Worm (Caenorhabditis elegans) whole organism, L4 larva: ENCODE data around the gene galt-1.

ENCODE experiments used
- F26F4.8 ChIP-seq: fragments of 200-800 bp; sonication (Bioruptor generic); conservative IDR thresholded peaks from 2 replicates; pipeline ENCODE4 v1.3.6; 2022; ENCODE audit warnings: missing genetic modification characterization, missing compliant biosample characterization
- F37D6.2 ChIP-seq: sonication (generic microtip); optimal IDR thresholded peaks from 2 replicates; lab custom pipeline; 2016; ENCODE audit warnings: mild to moderate bottlenecking, missing genetic modification characterization, missing compliant biosample characterization
- F44E2.7 ChIP-seq: fragments of 200-800 bp; sonication (Bioruptor generic); IDR thresholded peaks from 2 replicates; pipeline ENCODE4 v2.1.2; 2022; ENCODE audit warnings: missing genetic modification characterization, missing compliant biosample characterization
- F49E8.2 ChIP-seq: sonication (generic microtip); optimal IDR thresholded peaks from 2 replicates; lab custom pipeline; 2016; ENCODE audit warnings: missing compliant biosample characterization, mild to moderate bottlenecking, missing genetic modification characterization, borderline replicate concordance
- R02D3.7 ChIP-seq: fragments of 150-350 bp; sonication (generic microtip); optimal IDR thresholded peaks from 3 replicates; lab custom pipeline; 2014; ENCODE audit warnings: missing biosample characterization, missing genetic modification characterization
- ZK546.5 ChIP-seq, 2 experiments: sonication (generic microtip); optimal IDR thresholded peaks; 2 replicates each; lab custom pipeline; 2017; ENCODE audit warnings: missing biosample characterization in 2 of 2, missing genetic modification characterization in 2 of 2
- ama-1 ChIP-seq: fragments of 150-350 bp; optimal IDR thresholded peaks from 2 replicates; lab custom pipeline; 2014; ENCODE audit warnings: inconsistent platforms, mixed read lengths
- arid-1 ChIP-seq: fragments of 200-800 bp; sonication (Bioruptor generic); conservative IDR thresholded peaks from 2 replicates; pipeline ENCODE4 v1.3.6; 2022; ENCODE audit warnings: missing genetic modification reagents, missing genetic modification characterization, missing compliant biosample characterization
- attf-4 ChIP-seq: sonication (generic microtip); optimal IDR thresholded peaks from 3 replicates; lab custom pipeline; 2017; ENCODE audit warnings: missing biosample characterization, missing genetic modification characterization
- ceh-32 ChIP-seq: sonication (generic microtip); optimal IDR thresholded peaks from 2 replicates; lab custom pipeline; 2016; ENCODE audit warnings: mild to moderate bottlenecking, missing genetic modification characterization, missing compliant biosample characterization; ENCODE audit not compliant: poor library complexity
- ceh-44 ChIP-seq: fragments of 200-800 bp; sonication (Bioruptor generic); IDR thresholded peaks from 2 replicates; pipeline ENCODE4 v1.3.6; 2022; ENCODE audit warnings: missing genetic modification reagents, missing genetic modification characterization, missing compliant biosample characterization
- ces-1 ChIP-seq: fragments of 150-350 bp; sonication (generic microtip); optimal IDR thresholded peaks from 4 replicates; lab custom pipeline; 2014; ENCODE audit warnings: missing biosample characterization, missing genetic modification reagents, missing genetic modification characterization
- cey-2 ChIP-seq: sonication (generic microtip); optimal IDR thresholded peaks from 3 replicates; lab custom pipeline; 2017; ENCODE audit warnings: missing genetic modification characterization, mild to moderate bottlenecking, missing compliant biosample characterization, antibody characterized with exemption, borderline replicate concordance; ENCODE audit not compliant: insufficient read depth
- daf-12 ChIP-seq: fragments of 150-350 bp; optimal IDR thresholded peaks from 2 replicates; lab custom pipeline; 2014; ENCODE audit warnings: missing biosample characterization, missing genetic modification reagents, missing genetic modification characterization
- daf-16 ChIP-seq, 3 experiments: sonication (generic microtip); optimal IDR thresholded peaks; 2 replicates each; lab custom pipeline; 2016 to 2017; ENCODE audit warnings: missing genetic modification characterization in 3 of 3, missing genetic modification reagents in 3 of 3, mild to moderate bottlenecking in 2 of 3, missing compliant biosample characterization in 2 of 3, missing biosample characterization in 1 of 3, moderate library complexity in 1 of 3
- daf-19 ChIP-seq: fragments of 200-800 bp; sonication (Bioruptor generic); conservative IDR thresholded peaks from 2 replicates; pipeline ENCODE4 v1.3.6; 2022; ENCODE audit warnings: missing genetic modification characterization, missing compliant biosample characterization
- dmd-6 ChIP-seq: fragments of 200-800 bp; sonication (Bioruptor generic); IDR thresholded peaks from 2 replicates; pipeline ENCODE4 v1.3.6; 2022; ENCODE audit warnings: missing genetic modification reagents, missing genetic modification characterization, missing compliant biosample characterization
- dmd-8 ChIP-seq: fragments of 200-800 bp; sonication (Bioruptor generic); IDR thresholded peaks from 2 replicates; pipeline ENCODE4 v1.3.6; 2022; ENCODE audit warnings: missing genetic modification characterization, missing compliant biosample characterization
- dmd-9 ChIP-seq: fragments of 200-800 bp; sonication (Bioruptor generic); IDR thresholded peaks from 2 replicates; pipeline ENCODE4 v1.3.6; 2022; ENCODE audit warnings: missing genetic modification reagents, missing genetic modification characterization, missing compliant biosample characterization
- dpl-1 ChIP-seq: fragments of 150-350 bp; optimal IDR thresholded peaks from 2 replicates; lab custom pipeline; 2014; ENCODE audit warnings: missing biosample characterization, missing genetic modification reagents, missing genetic modification characterization
- egl-27 ChIP-seq: sonication (generic microtip); optimal IDR thresholded peaks from 3 replicates; lab custom pipeline; 2017; ENCODE audit warnings: missing biosample characterization, missing genetic modification reagents, missing genetic modification characterization
- egl-43 ChIP-seq: fragments of 200-800 bp; sonication (Bioruptor generic); IDR thresholded peaks from 2 replicates; pipeline ENCODE4 v1.3.6; 2022; ENCODE audit warnings: missing genetic modification reagents, missing genetic modification characterization, missing compliant biosample characterization
- fkh-10 ChIP-seq: fragments of 150-350 bp; optimal IDR thresholded peaks from 2 replicates; lab custom pipeline; 2014; ENCODE audit warnings: missing biosample characterization, missing genetic modification reagents, missing genetic modification characterization
- fos-1 ChIP-seq: fragments of 150-350 bp; optimal IDR thresholded peaks from 2 replicates; lab custom pipeline; 2014; ENCODE audit warnings: missing biosample characterization, missing genetic modification characterization
- hif-1 ChIP-seq, 2 experiments: sonication (generic microtip); optimal IDR thresholded peaks; 2 replicates each; lab custom pipeline; 2016 to 2017; ENCODE audit warnings: missing compliant biosample characterization in 2 of 2, missing genetic modification characterization in 2 of 2, missing genetic modification reagents in 2 of 2, missing genotype in 2 of 2, mild to moderate bottlenecking in 1 of 2
- hlh-11 ChIP-seq: fragments of 200-800 bp; sonication (Bioruptor generic); optimal IDR thresholded peaks from 2 replicates; lab custom pipeline; 2018; ENCODE audit warnings: mild to moderate bottlenecking, missing genetic modification characterization, missing compliant biosample characterization
- hlh-30 ChIP-seq: sonication (generic microtip); optimal IDR thresholded peaks from 2 replicates; lab custom pipeline; 2017; ENCODE audit warnings: antibody characterized with exemption, mild to moderate bottlenecking, missing genetic modification characterization, missing compliant biosample characterization; ENCODE audit not compliant: insufficient read depth
- hmg-1.1 ChIP-seq: fragments of 200-800 bp; sonication (Bioruptor generic); IDR thresholded peaks from 2 replicates; pipeline ENCODE4 v1.3.6; 2022; ENCODE audit warnings: missing genetic modification reagents, missing genetic modification characterization, missing compliant biosample characterization
- jun-1 ChIP-seq: fragments of 150-350 bp; optimal IDR thresholded peaks from 2 replicates; lab custom pipeline; 2014; ENCODE audit warnings: missing biosample characterization, missing genetic modification reagents, missing genetic modification characterization
- lin-15B ChIP-seq: fragments of 150-350 bp; sonication (generic microtip); optimal IDR thresholded peaks from 3 replicates; lab custom pipeline; 2014; ENCODE audit warnings: missing biosample characterization, missing genetic modification characterization
- lin-29 ChIP-seq: fragments of 200-800 bp; sonication (Bioruptor generic); IDR thresholded peaks from 2 replicates; pipeline ENCODE4 v1.3.6; 2022; ENCODE audit warnings: missing genetic modification reagents, missing genetic modification characterization, missing compliant biosample characterization
- lin-39 ChIP-seq: fragments of 150-350 bp; optimal IDR thresholded peaks from 2 replicates; lab custom pipeline; 2014; ENCODE audit warnings: missing biosample characterization, missing genetic modification reagents, missing genetic modification characterization
- lsy-2 ChIP-seq, 2 experiments: fragments of 150-350 bp in 1 of 2; sonication (generic microtip) in 1 of 2; optimal IDR thresholded peaks; 2 replicates each; lab custom pipeline; 2014 to 2017; ENCODE audit warnings: missing biosample characterization in 2 of 2, missing genetic modification characterization in 2 of 2
- mdt-29 ChIP-seq: fragments of 200-800 bp; sonication (Bioruptor generic); IDR thresholded peaks from 2 replicates; pipeline ENCODE4 v1.3.6; 2022; ENCODE audit warnings: missing genetic modification reagents, missing genetic modification characterization, missing compliant biosample characterization
- mes-2 ChIP-seq: sonication (generic microtip); optimal IDR thresholded peaks from 2 replicates; lab custom pipeline; 2016; ENCODE audit warnings: missing genotype, mild to moderate bottlenecking, missing genetic modification characterization, missing compliant biosample characterization; ENCODE audit not compliant: poor library complexity, severe bottlenecking
- nhr-10 ChIP-seq: fragments of 150-350 bp; optimal IDR thresholded peaks from 2 replicates; lab custom pipeline; 2014; ENCODE audit warnings: missing biosample characterization, missing genetic modification characterization
- nhr-111 ChIP-seq: fragments of 200-800 bp; sonication (Bioruptor generic); optimal IDR thresholded peaks from 2 replicates; lab custom pipeline; 2018; ENCODE audit warnings: mild to moderate bottlenecking, missing genetic modification characterization, missing compliant biosample characterization
- nhr-237 ChIP-seq: sonication (generic microtip); optimal IDR thresholded peaks from 2 replicates; lab custom pipeline; 2017; ENCODE audit warnings: missing biosample characterization, missing genetic modification characterization
- nhr-25 ChIP-seq: sonication (generic microtip); optimal IDR thresholded peaks from 2 replicates; lab custom pipeline; 2017; ENCODE audit warnings: missing genetic modification characterization, mild to moderate bottlenecking, missing compliant biosample characterization, antibody characterized with exemption, moderate library complexity, borderline replicate concordance; ENCODE audit not compliant: insufficient read depth
- nhr-41 ChIP-seq: fragments of 200-800 bp; sonication (Bioruptor generic); IDR thresholded peaks from 2 replicates; pipeline ENCODE4 v1.3.6; 2022; ENCODE audit warnings: missing genetic modification reagents, missing genetic modification characterization, missing compliant biosample characterization
- nhr-42 ChIP-seq: fragments of 200-800 bp; sonication (Bioruptor generic); IDR thresholded peaks from 2 replicates; pipeline ENCODE4 v1.3.6; 2022; ENCODE audit warnings: missing genetic modification characterization, missing compliant biosample characterization
- saeg-2 ChIP-seq: fragments of 200-800 bp; sonication (Bioruptor generic); IDR thresholded peaks from 2 replicates; pipeline ENCODE4 v1.3.6; 2022; ENCODE audit warnings: missing genetic modification reagents, missing genetic modification characterization, missing compliant biosample characterization
- skn-1 ChIP-seq: fragments of 150-350 bp; optimal IDR thresholded peaks from 2 replicates; lab custom pipeline; 2014; ENCODE audit warnings: missing biosample characterization, missing genetic modification characterization
- snpc-4 ChIP-seq: fragments of 150-350 bp; optimal IDR thresholded peaks from 2 replicates; lab custom pipeline; 2014; ENCODE audit warnings: missing biosample characterization, missing genetic modification characterization
- tra-1 ChIP-seq: fragments of 200-800 bp; sonication (Bioruptor generic); IDR thresholded peaks from 2 replicates; pipeline ENCODE4 v1.3.6; 2022; ENCODE audit warnings: missing genetic modification reagents, missing genetic modification characterization, missing compliant biosample characterization
- unc-62 ChIP-seq, 3 experiments: fragments of 150-350 bp in 1 of 3; sonication (generic microtip); optimal IDR thresholded peaks in 2 of 3; peaks in 1 of 3; 1 replicate in 1 of 3; 2 replicates in 2 of 3; lab custom pipeline; 2014 to 2017; ENCODE audit warnings: missing biosample characterization in 3 of 3, missing genetic modification characterization in 3 of 3, missing genetic modification reagents in 3 of 3, missing genotype in 1 of 3
- vab-7 ChIP-seq: fragments of 200-800 bp; sonication (Bioruptor generic); IDR thresholded peaks from 2 replicates; pipeline ENCODE4 v1.3.6; 2022; ENCODE audit warnings: missing genetic modification reagents, missing genetic modification characterization, missing compliant biosample characterization
- zip-11 ChIP-seq: fragments of 200-800 bp; sonication (Bioruptor generic); IDR thresholded peaks from 2 replicates; pipeline ENCODE4 v1.3.6; 2022; ENCODE audit warnings: missing genetic modification characterization, missing compliant biosample characterization
- zip-2 ChIP-seq: fragments of 150-350 bp; optimal IDR thresholded peaks from 2 replicates; lab custom pipeline; 2014; ENCODE audit warnings: missing biosample characterization, missing genetic modification characterization
- ztf-7 ChIP-seq: fragments of 150-350 bp; optimal IDR thresholded peaks from 2 replicates; lab custom pipeline; 2014; ENCODE audit warnings: missing biosample characterization, missing genetic modification characterization

Gene galt-1

ce11 chrV:5939503-5940072, 8.9 kb downstream of the galt-1 start, which contains the start of gene syf-3 (continued):
- TF ChIP-seq R02D3.7 (tag; lab: Kevin White, UChicago) (no peak), snpc-4 (no peak), tra-1 (GFP tag; lab: Robert Waterston, UW) (no peak), nhr-42 (GFP tag; lab: Robert Waterston, UW) (no peak), F37D6.2 (no peak), egl-27 (no peak), F26F4.8 (GFP tag; lab: Robert Waterston, UW) (no peak), hlh-11 (tag; lab: Kevin White, UChicago) (no peak), ztf-7 (peak; percentile 22), ceh-44 (GFP tag; lab: Robert Waterston, UW) (no peak), saeg-2 (no peak), daf-16 (GFP tag; optimal IDR thresholded peaks at IDR 0.05; lab: Kevin White, UChicago) (no peak), daf-16 (tag; optimal IDR thresholded peaks at IDR 0.05; lab: Kevin White, UChicago) (no peak), nhr-10 (tag; lab: Kevin White, UChicago) (no peak), nhr-41 (GFP tag; lab: Robert Waterston, UW) (no peak), fkh-10 (GFP tag; lab: Kevin White, UChicago) (no peak), cey-2 (tag; lab: Kevin White, UChicago) (no peak), daf-19 (GFP tag; lab: Robert Waterston, UW) (no peak), daf-12 (no peak), lin-15B (no peak), hlh-30 (peak; percentile 52), ces-1 (no peak), zip-11 (GFP tag; lab: Robert Waterston, UW) (no peak), jun-1 (tag; lab: Kevin White, UChicago) (no peak), F49E8.2 (tag; lab: Kevin White, UChicago) (no peak), mdt-29 (GFP tag; lab: Robert Waterston, UW) (no peak), dmd-9 (GFP tag; lab: Robert Waterston, UW) (no peak), fos-1 (tag; lab: Kevin White, UChicago) (no peak), hmg-1.1 (GFP tag; lab: Robert Waterston, UW) (no peak), F44E2.7 (GFP tag; lab: Robert Waterston, UW) (no peak), nhr-25 (tag; lab: Kevin White, UChicago) (no peak), vab-7 (GFP tag; lab: Robert Waterston, UW) (no peak), mes-2 (tag; lab: Kevin White, UChicago) (peak; percentile 69), dpl-1 (peak; percentile 98), ZK546.5 (tag; optimal IDR thresholded peaks at IDR 0.05; lab: Kevin White, UChicago) (no peak), ceh-32 (tag; lab: Kevin White, UChicago) (no peak), dmd-6 (GFP tag; lab: Robert Waterston, UW) (no peak), egl-43 (no peak), hif-1 (tag; optimal IDR thresholded peaks at IDR 0.05; lab: Kevin White, UChicago) (no peak), arid-1 (GFP tag; lab: Robert Waterston, UW) (no peak), lin-39 (no peak), skn-1 (tag; lab: Kevin White, UChicago) (no peak), nhr-237 (tag; lab: Kevin White, UChicago) (no peak), lin-29 (GFP tag; lab: Robert Waterston, UW) (no peak), ama-1 (lab: Kevin White, UChicago) (no peak), lsy-2 (tag; optimal IDR thresholded peaks at IDR 0.05; lab: Kevin White, UChicago) (no peak), nhr-111 (GFP tag; lab: Kevin White, UChicago) (no peak), dmd-8 (GFP tag; lab: Robert Waterston, UW) (no peak), zip-2 (tag; lab: Kevin White, UChicago) (no peak), unc-62 (GFP tag; optimal IDR thresholded peaks at IDR 0.05 in 1 of 2; lab: Kevin White, UChicago) (peak in 1 of 2 experiments; percentile 64), unc-62 (tag; optimal IDR thresholded peaks at IDR 0.05; lab: Kevin White, UChicago) (no peak), attf-4 (tag; lab: Kevin White, UChicago) (no peak)
